Worm (Caenorhabditis elegans): ENCODE data around the gene ZC416.2.

ZC416.2 gene

ce11 chrIV:3611845-3612244, 21.6 kb upstream of the ZC416.2 start (continued):
- TF ChIP-seq lim-7 (GFP tag; IDR thresholded peaks at IDR 0.05) (no peak), F10B5.3 (tag; optimal IDR thresholded peaks at IDR 0.05) (no peak), spr-1 (tag; optimal IDR thresholded peaks at IDR 0.05) (peak; percentile 39), set-16 (GFP tag; IDR thresholded peaks at IDR 0.05) (peak; percentile 49; the same call in 1 of the 2 replicates), egl-27 (tag; optimal IDR thresholded peaks at IDR 0.05) (no peak), F26F4.8 (GFP tag; conservative IDR thresholded peaks at IDR 0.05) (no peak), dpl-1 (GFP tag; optimal IDR thresholded peaks at IDR 0.05) (no peak), zag-1 (tag; optimal IDR thresholded peaks at IDR 0.05) (no peak), attf-4 (tag; optimal IDR thresholded peaks at IDR 0.05) (no peak), hmg-1.1 (GFP tag; IDR thresholded peaks at IDR 0.05) (no peak), daf-8 (GFP tag; IDR thresholded peaks at IDR 0.05) (no peak), ceh-32 (tag; optimal IDR thresholded peaks at IDR 0.05; ENCODE audit: poor library complexity) (no peak), unc-62 (GFP tag; optimal IDR thresholded peaks at IDR 0.05 in 1 of 2) (no peak), unc-62 (tag; optimal IDR thresholded peaks at IDR 0.05) (no peak), mes-2 (tag; optimal IDR thresholded peaks at IDR 0.05; ENCODE audit: poor library complexity, severe bottlenecking) (peak; percentile 43), unc-130 (GFP tag; optimal IDR thresholded peaks at IDR 0.05) (no peak), nhr-111 (GFP tag; optimal IDR thresholded peaks at IDR 0.05) (no peak), ceh-20 (GFP tag; IDR thresholded peaks at IDR 0.05) (peak; percentile 82), daf-16 (GFP tag; optimal IDR thresholded peaks at IDR 0.05) (peak in 1 of 2 experiments; percentile 71), daf-16 (tag; optimal IDR thresholded peaks at IDR 0.05) (peak; percentile 79), F37D6.2 (tag; optimal IDR thresholded peaks at IDR 0.05) (no peak), saeg-2 (GFP tag; IDR thresholded peaks at IDR 0.05) (peak; percentile 76; the same call in 1 of the 2 replicates), Y75B8A.6 (GFP tag; IDR thresholded peaks at IDR 0.05) (no peak), ceh-62 (tag; optimal IDR thresholded peaks at IDR 0.05) (no peak), F49E8.2 (tag; optimal IDR thresholded peaks at IDR 0.05; ENCODE audit: borderline replicate concordance) (no peak), ztf-7 (tag; optimal IDR thresholded peaks at IDR 0.05) (no peak), T20F7.1 (GFP tag; optimal IDR thresholded peaks at IDR 0.05) (no peak), snpc-4 (tag; optimal IDR thresholded peaks at IDR 0.05) (no peak), vab-7 (GFP tag; IDR thresholded peaks at IDR 0.05) (no peak), nhr-41 (GFP tag; IDR thresholded peaks at IDR 0.05) (no peak), Y105C5A.15 (GFP tag; IDR thresholded peaks at IDR 0.05) (no peak), lsy-2 (tag; optimal IDR thresholded peaks at IDR 0.05) (peak in 1 of 2 experiments; percentile 10), nhr-237 (tag; optimal IDR thresholded peaks at IDR 0.05) (no peak), ZK546.5 (tag; optimal IDR thresholded peaks at IDR 0.05) (no peak), lin-1 (GFP tag; IDR thresholded peaks at IDR 0.05) (peak; percentile 84), ceh-44 (GFP tag; IDR thresholded peaks at IDR 0.05) (no peak), mdt-29 (GFP tag; IDR thresholded peaks at IDR 0.05) (peak; percentile 65), lin-13 (GFP tag; optimal IDR thresholded peaks at IDR 0.05) (no peak), php-3 (GFP tag; IDR thresholded peaks at IDR 0.05) (peak; percentile 94), F44E2.7 (GFP tag; IDR thresholded peaks at IDR 0.05) (no peak), spr-3 (GFP tag; optimal IDR thresholded peaks at IDR 0.05) (no peak), mxl-2 (GFP tag; conservative IDR thresholded peaks at IDR 0.05) (no peak), hif-1 (tag; optimal IDR thresholded peaks at IDR 0.05) (peak in 1 of 2 experiments; percentile 17), hlh-30 (tag; optimal IDR thresholded peaks at IDR 0.05; ENCODE audit: insufficient read depth) (peak; percentile 80), nhr-76 (tag; optimal IDR thresholded peaks at IDR 0.05) (no peak), Y5F2A.4 (GFP tag; optimal IDR thresholded peaks at IDR 0.05) (no peak), dmd-8 (GFP tag; IDR thresholded peaks at IDR 0.05) (0 out of 2 replicates have a peak, but pooled peaks have one; percentile 10), ceh-82 (tag; optimal IDR thresholded peaks at IDR 0.05) (no peak), dmd-6 (GFP tag; IDR thresholded peaks at IDR 0.05) (peak; percentile 87), R02D3.7 (tag; optimal IDR thresholded peaks at IDR 0.05) (no peak), ces-1 (GFP tag; optimal IDR thresholded peaks at IDR 0.05) (no peak), nhr-10 (tag; optimal IDR thresholded peaks at IDR 0.05) (peak; percentile 52)

Data from whole organism, L4 larva.